Worm (Caenorhabditis elegans) whole organism, mixed stage, embryonic: ENCODE measurements around the gene spl-1.

Experiments
- M03D4.4 ChIP-seq: sonication (generic microtip); optimal IDR thresholded peaks from 2 replicates; lab custom pipeline; 2017; ENCODE audit warnings: mild to moderate bottlenecking, missing genetic modification characterization, missing compliant biosample characterization
- bed-3 ChIP-seq: fragments of 200-800 bp; sonication (Bioruptor generic); optimal IDR thresholded peaks from 3 replicates; lab custom pipeline; 2018; ENCODE audit warnings: mild to moderate bottlenecking, missing genetic modification characterization, moderate library complexity, missing compliant biosample characterization
- blmp-1 ChIP-seq: fragments of 150-350 bp; optimal IDR thresholded peaks from 2 replicates; lab custom pipeline; 2014; ENCODE audit warnings: missing biosample characterization, missing genetic modification characterization
- ceh-39 ChIP-seq: fragments of 150-350 bp; optimal IDR thresholded peaks from 2 replicates; lab custom pipeline; 2014; ENCODE audit warnings: missing biosample characterization, missing genetic modification characterization
- ceh-43 ChIP-seq: fragments of 200-800 bp; sonication (Bioruptor generic); optimal IDR thresholded peaks from 2 replicates; lab custom pipeline; 2018; ENCODE audit warnings: mild to moderate bottlenecking, missing genetic modification characterization, moderate library complexity, missing compliant biosample characterization
- ceh-83 ChIP-seq: fragments of 200-800 bp; sonication (Bioruptor generic); optimal IDR thresholded peaks from 2 replicates; lab custom pipeline; 2018; ENCODE audit warnings: mild to moderate bottlenecking, missing genetic modification characterization, missing compliant biosample characterization
- ces-1 ChIP-seq: fragments of 150-350 bp; optimal IDR thresholded peaks from 2 replicates; lab custom pipeline; 2014; ENCODE audit warnings: missing biosample characterization, missing genetic modification reagents, missing genetic modification characterization
- cnd-1 ChIP-seq: fragments of 200-800 bp; sonication (Bioruptor generic); optimal IDR thresholded peaks from 2 replicates; lab custom pipeline; 2018; ENCODE audit warnings: mild to moderate bottlenecking, missing genetic modification characterization, missing compliant biosample characterization
- drap-1 ChIP-seq: fragments of 200-800 bp; sonication (Bioruptor generic); optimal IDR thresholded peaks from 3 replicates; lab custom pipeline; 2018; ENCODE audit warnings: mild to moderate bottlenecking, missing genetic modification characterization, missing compliant biosample characterization
- elt-1 ChIP-seq: sonication (generic microtip); optimal IDR thresholded peaks from 2 replicates; lab custom pipeline; 2017; ENCODE audit warnings: missing genetic modification characterization, mild to moderate bottlenecking, missing compliant biosample characterization, antibody characterized with exemption, moderate library complexity, borderline replicate concordance; ENCODE audit not compliant: insufficient read depth
- elt-3 ChIP-seq: fragments of 150-350 bp; optimal IDR thresholded peaks from 2 replicates; lab custom pipeline; 2014; ENCODE audit warnings: missing biosample characterization, missing genetic modification characterization
- flh-1 ChIP-seq: fragments of 200-800 bp; sonication (Bioruptor generic); optimal IDR thresholded peaks from 2 replicates; lab custom pipeline; 2018; ENCODE audit warnings: mild to moderate bottlenecking, missing genetic modification characterization, moderate library complexity, missing compliant biosample characterization
- ham-2 ChIP-seq: fragments of 200-800 bp; sonication (Bioruptor generic); optimal IDR thresholded peaks from 2 replicates; lab custom pipeline; 2018; ENCODE audit warnings: mild to moderate bottlenecking, missing genetic modification characterization, missing compliant biosample characterization
- hlh-1 ChIP-seq: fragments of 150-350 bp; optimal IDR thresholded peaks from 2 replicates; lab custom pipeline; 2014; ENCODE audit warnings: missing biosample characterization, missing genetic modification reagents, missing genetic modification characterization
- lsy-2 ChIP-seq: fragments of 150-350 bp; optimal IDR thresholded peaks from 2 replicates; lab custom pipeline; 2014; ENCODE audit warnings: missing biosample characterization, missing genetic modification characterization
- mab-5 ChIP-seq: fragments of 150-350 bp; optimal IDR thresholded peaks from 2 replicates; lab custom pipeline; 2014; ENCODE audit warnings: missing biosample characterization, missing genetic modification characterization
- mep-1 ChIP-seq: fragments of 150-350 bp; optimal IDR thresholded peaks from 2 replicates; lab custom pipeline; 2017; ENCODE audit warnings: missing biosample characterization, missing genetic modification reagents, missing genetic modification characterization, inconsistent platforms
- mls-2 ChIP-seq: sonication (generic microtip); optimal IDR thresholded peaks from 2 replicates; lab custom pipeline; 2016; ENCODE audit warnings: mild to moderate bottlenecking, missing genetic modification characterization, moderate library complexity, missing compliant biosample characterization
- nhr-12 ChIP-seq: fragments of 150-350 bp; optimal IDR thresholded peaks from 2 replicates; lab custom pipeline; 2014; ENCODE audit warnings: missing biosample characterization, missing genetic modification characterization
- nhr-2 ChIP-seq: fragments of 150-350 bp; optimal IDR thresholded peaks from 2 replicates; lab custom pipeline; 2014; ENCODE audit warnings: missing biosample characterization, missing genetic modification characterization
- nhr-237 ChIP-seq: fragments of 150-350 bp; optimal IDR thresholded peaks from 2 replicates; lab custom pipeline; 2014; ENCODE audit warnings: missing biosample characterization, missing genetic modification characterization
- nhr-28 ChIP-seq: fragments of 150-350 bp; optimal IDR thresholded peaks from 2 replicates; lab custom pipeline; 2014; ENCODE audit warnings: missing biosample characterization, missing genetic modification characterization
- nhr-76 ChIP-seq: sonication (generic microtip); optimal IDR thresholded peaks from 2 replicates; lab custom pipeline; 2017; ENCODE audit warnings: missing biosample characterization, missing genetic modification characterization
- pha-4 ChIP-seq: fragments of 150-350 bp; optimal IDR thresholded peaks from 2 replicates; lab custom pipeline; 2018; ENCODE audit warnings: missing biosample characterization, missing genetic modification reagents, missing genetic modification characterization
- sem-2 ChIP-seq: fragments of 200-800 bp; sonication (Bioruptor generic); optimal IDR thresholded peaks from 2 replicates; lab custom pipeline; 2018; ENCODE audit warnings: mild to moderate bottlenecking, missing genetic modification characterization, missing compliant biosample characterization
- snpc-4 ChIP-seq: fragments of 150-350 bp; optimal IDR thresholded peaks from 2 replicates; lab custom pipeline; 2014; ENCODE audit warnings: missing biosample characterization, missing genetic modification characterization
- sptf-1 ChIP-seq: sonication (generic microtip); optimal IDR thresholded peaks from 2 replicates; lab custom pipeline; 2017; ENCODE audit warnings: mild to moderate bottlenecking, missing genetic modification characterization, moderate library complexity, missing compliant biosample characterization
- tbx-8 ChIP-seq: fragments of 200-800 bp; sonication (Bioruptor generic); optimal IDR thresholded peaks from 2 replicates; lab custom pipeline; 2018; ENCODE audit warnings: mild to moderate bottlenecking, missing genetic modification characterization, moderate library complexity, missing compliant biosample characterization
- unc-120 ChIP-seq: sonication (generic microtip); optimal IDR thresholded peaks from 2 replicates; lab custom pipeline; 2017; ENCODE audit warnings: missing genetic modification characterization, missing compliant biosample characterization; ENCODE audit not compliant: poor library complexity, severe bottlenecking
- unc-39 ChIP-seq: fragments of 150-350 bp; optimal IDR thresholded peaks from 2 replicates; lab custom pipeline; 2014; ENCODE audit warnings: missing biosample characterization, missing genetic modification characterization
- unc-62 ChIP-seq: fragments of 150-350 bp; optimal IDR thresholded peaks from 2 replicates; lab custom pipeline; 2014; ENCODE audit warnings: missing biosample characterization, missing genetic modification reagents, missing genetic modification characterization
- zip-8 ChIP-seq: fragments of 150-350 bp; optimal IDR thresholded peaks from 2 replicates; lab custom pipeline; 2014; ENCODE audit warnings: missing biosample characterization, missing genetic modification characterization
- ztf-11 ChIP-seq: fragments of 150-350 bp; optimal IDR thresholded peaks from 2 replicates; lab custom pipeline; 2014; ENCODE audit warnings: missing biosample characterization, missing genetic modification characterization

spl-1 gene

ce11 chrIV:383135-383731 lies at the start of gene spl-1:
Gene spl-1, minus strand, starts transcription at chrIV:383185.
- TF ChIP-seq nhr-76 (no peak), M03D4.4 (tag; lab: Kevin White, UChicago) (no peak), unc-120 (no peak), ceh-43 (GFP tag; lab: Kevin White, UChicago) (no peak), unc-39 (tag; lab: Kevin White, UChicago) (no peak), nhr-28 (no peak), elt-1 (no peak), bed-3 (GFP tag; lab: Kevin White, UChicago) (no peak), sem-2 (no peak), lsy-2 (tag; lab: Kevin White, UChicago) (no peak), flh-1 (GFP tag; lab: Kevin White, UChicago) (no peak), drap-1 (GFP tag; lab: Kevin White, UChicago) (no peak), mls-2 (tag; lab: Kevin White, UChicago) (no peak), unc-62 (GFP tag; lab: Kevin White, UChicago) (no peak), hlh-1 (tag; lab: Kevin White, UChicago) (no peak)

- no peak for TF ChIP-seq ceh-43 (GFP tag; lab: Kevin White, UChicago)
- TF ChIP-seq M03D4.4 (tag; lab: Kevin White, UChicago), result no peak
- TF ChIP-seq mep-1 (tag; lab: Kevin White, UChicago), result no peak
- TF ChIP-seq pha-4 (tag; lab: Kevin White, UChicago), result no peak
- no peak for TF ChIP-seq sptf-1 (tag; lab: Kevin White, UChicago)
- TF ChIP-seq elt-1, result no peak
- no peak for TF ChIP-seq ham-2 (GFP tag; lab: Kevin White, UChicago)
- no peak for TF ChIP-seq nhr-237 (tag; lab: Kevin White, UChicago)
- no peak for TF ChIP-seq hlh-1 (tag; lab: Kevin White, UChicago)
- TF ChIP-seq nhr-76, result no peak
- no peak for TF ChIP-seq mls-2 (tag; lab: Kevin White, UChicago)
- no peak for TF ChIP-seq nhr-2 (tag; lab: Kevin White, UChicago)
- no peak for TF ChIP-seq tbx-8
- TF ChIP-seq nhr-28, result no peak
- TF ChIP-seq bed-3 (GFP tag; lab: Kevin White, UChicago), result no peak
- TF ChIP-seq unc-62 (GFP tag; lab: Kevin White, UChicago), result no peak
- TF ChIP-seq unc-39 (tag; lab: Kevin White, UChicago), result no peak
- TF ChIP-seq elt-3 (tag; lab: Kevin White, UChicago), result no peak
- no peak for TF ChIP-seq cnd-1 (tag; lab: Kevin White, UChicago)
- TF ChIP-seq unc-120, result no peak
Measured at ce11 chrIV:428869-429268, 45.9 kb upstream of the spl-1 start, which contains the start of gene Y66H1A.5. Gene Y66H1A.5, minus strand, starts transcription at chrIV:429133.

- TF ChIP-seq pha-4 (tag; lab: Kevin White, UChicago), result no peak
- TF ChIP-seq ztf-11 (tag; lab: Kevin White, UChicago), result no peak
- no peak for TF ChIP-seq ceh-43 (GFP tag; lab: Kevin White, UChicago)
- TF ChIP-seq nhr-12 (tag; lab: Kevin White, UChicago), result no peak
- no peak for TF ChIP-seq ceh-83
- no peak for TF ChIP-seq nhr-76
- no peak for TF ChIP-seq elt-3 (tag; lab: Kevin White, UChicago)
- TF ChIP-seq zip-8, result peak; percentile 34
- no peak for TF ChIP-seq flh-1 (GFP tag; lab: Kevin White, UChicago)
- TF ChIP-seq, all 35 proteins: peak for 1
Measured at ce11 chrIV:427100-427908, 44.3 kb upstream of the spl-1 start.

- TF ChIP-seq nhr-237 (tag; lab: Kevin White, UChicago), result no peak
- no peak for TF ChIP-seq sptf-1 (tag; lab: Kevin White, UChicago)
- TF ChIP-seq zip-8, result no peak
- TF ChIP-seq ztf-11 (tag; lab: Kevin White, UChicago), result no peak
- TF ChIP-seq unc-120, result no peak
- TF ChIP-seq bed-3 (GFP tag; lab: Kevin White, UChicago), result no peak
- no peak for TF ChIP-seq pha-4 (tag; lab: Kevin White, UChicago)
- TF ChIP-seq hlh-1 (tag; lab: Kevin White, UChicago), result no peak
- no peak for TF ChIP-seq mab-5 (tag; lab: Kevin White, UChicago)
- TF ChIP-seq snpc-4 (tag; lab: Kevin White, UChicago), result no peak
- no peak for TF ChIP-seq ham-2 (GFP tag; lab: Kevin White, UChicago)
- TF ChIP-seq sem-2, result no peak
- no peak for TF ChIP-seq unc-39 (tag; lab: Kevin White, UChicago)
- TF ChIP-seq ces-1 (GFP tag; lab: Kevin White, UChicago), result no peak
- TF ChIP-seq ceh-39 (tag; lab: Kevin White, UChicago), result no peak
- TF ChIP-seq blmp-1 (tag; lab: Kevin White, UChicago), result no peak
Measured at ce11 chrIV:426597-426996, 43.6 kb upstream of the spl-1 start.
